Fruit fly (Drosophila melanogaster) whole organism, embryonic: ENCODE data around the gene Vsx2.

ENCODE experiments used
- CG1233 ChIP-seq: fragments of 200-800 bp; sonication (Bioruptor generic); optimal IDR thresholded peaks from 4 replicates; lab custom pipeline; 2018; ENCODE audit warnings: missing biosample characterization, mild to moderate bottlenecking, missing genetic modification characterization
- CG15514 ChIP-seq: fragments of 200-800 bp; sonication (Bioruptor generic); optimal IDR thresholded peaks from 3 replicates; lab custom pipeline; 2017; ENCODE audit warnings: missing biosample characterization, missing genetic modification characterization, mild to moderate bottlenecking, moderate library complexity, missing genetic modification reagents
- CG4617 ChIP-seq: fragments of 200-800 bp; sonication (Bioruptor generic); optimal IDR thresholded peaks from 3 replicates; lab custom pipeline; 2016; ENCODE audit warnings: missing biosample characterization, missing genetic modification characterization, borderline replicate concordance
- Fer2 ChIP-seq: fragments of 200-800 bp; sonication (Bioruptor generic); optimal IDR thresholded peaks from 2 replicates; lab custom pipeline; 2018; ENCODE audit warnings: missing biosample characterization, mild to moderate bottlenecking, missing genetic modification characterization, moderate library complexity
- ase ChIP-seq: fragments of 200-800 bp; sonication (Bioruptor generic); IDR thresholded peaks from 3 replicates; pipeline ENCODE4 v1.3.6; 2022; ENCODE audit warnings: missing biosample characterization, missing genetic modification characterization
- pan ChIP-seq, 4 experiments: fragments of >200 bp in 3 of 4; fragments of 200-800 bp in 1 of 4; sonication (Bioruptor generic) in 1 of 4; optimal IDR thresholded peaks in 3 of 4; IDR thresholded peaks in 1 of 4; 2 replicates each; pipeline versions ENCODE4 v1.3.6 to Lab custom; 2017 to 2022; ENCODE audit warnings: missing biosample characterization in 2 of 4, missing genetic modification characterization in 2 of 4, mixed read lengths in 1 of 4
- psq ChIP-seq: fragments of 200-800 bp; sonication (Bioruptor generic); optimal IDR thresholded peaks from 2 replicates; lab custom pipeline; 2017; ENCODE audit warnings: missing biosample characterization, missing genetic modification characterization
- salm ChIP-seq: fragments of 200-800 bp; sonication (Bioruptor generic); optimal IDR thresholded peaks from 2 replicates; lab custom pipeline; 2018; ENCODE audit warnings: missing biosample characterization, mild to moderate bottlenecking, missing genetic modification characterization

- TF ChIP-seq salm (tag; lab: Kevin White, UChicago) (no peak), pan (optimal IDR thresholded peaks at IDR 0.05; lab: Kevin White, UChicago) (no peak), pan (GFP tag; optimal IDR thresholded peaks at IDR 0.05 in 1 of 2, IDR thresholded peaks at IDR 0.05 in 1 of 2) (no peak), CG4617 (GFP tag; lab: Kevin White, UChicago) (no peak), Fer2 (tag; lab: Kevin White, UChicago) (no peak), CG1233 (GFP tag; lab: Kevin White, UChicago) (no peak), psq (no peak), ase (no peak), CG15514 (GFP tag; lab: Kevin White, UChicago) (no peak)
Measured at dm6 chrX:5496727-5497126, 63.3 kb downstream of the Vsx2 start.
